Worm (Caenorhabditis elegans) whole organism, L1 larva: Measurements from ENCODE around the gene F19G12.4.
"Not testable (repeated sequence)": the region's sequence is repeated elsewhere in the genome, so short reads cannot be mapped to it uniquely, and the experiment has no call there.

Source experiments
- F16B12.6 ChIP-seq: fragments of 150-350 bp; optimal IDR thresholded peaks from 2 replicates; lab custom pipeline; 2014; ENCODE audit warnings: missing biosample characterization, missing genetic modification characterization
- alr-1 ChIP-seq: fragments of 200-800 bp; sonication (Bioruptor generic); optimal IDR thresholded peaks from 2 replicates; lab custom pipeline; 2018; ENCODE audit warnings: borderline replicate concordance, mild to moderate bottlenecking, missing genetic modification characterization, missing compliant biosample characterization
- ama-1 ChIP-seq: fragments of 150-350 bp; optimal IDR thresholded peaks from 2 replicates; lab custom pipeline; 2014
- blmp-1 ChIP-seq: fragments of 150-350 bp; optimal IDR thresholded peaks from 2 replicates; lab custom pipeline; 2014; ENCODE audit warnings: missing biosample characterization, missing genetic modification characterization
- ceh-8 ChIP-seq: fragments of 200-800 bp; sonication (Bioruptor generic); optimal IDR thresholded peaks from 2 replicates; lab custom pipeline; 2018; ENCODE audit warnings: mild to moderate bottlenecking, missing genetic modification characterization, moderate library complexity, missing compliant biosample characterization
- ceh-82 ChIP-seq, 3 experiments: fragments of 150-350 bp in 1 of 3; sonication (generic microtip) in 2 of 3; optimal IDR thresholded peaks; 2 replicates each; lab custom pipeline; 2014 to 2017; ENCODE audit warnings: missing biosample characterization in 3 of 3, missing genetic modification characterization in 3 of 3
- dsc-1 ChIP-seq: sonication (generic microtip); optimal IDR thresholded peaks from 2 replicates; lab custom pipeline; 2016; ENCODE audit warnings: mild to moderate bottlenecking, missing genetic modification characterization, missing compliant biosample characterization
- efl-1 ChIP-seq, 4 experiments: fragments of 150-350 bp; optimal IDR thresholded peaks in 3 of 4; peaks in 1 of 4; 1 replicate in 1 of 4; 2 replicates in 3 of 4; lab custom pipeline; 2014; ENCODE audit warnings: missing biosample characterization in 2 of 4, missing genetic modification characterization in 2 of 4, missing genetic modification reagents in 2 of 4
- efl-3 ChIP-seq: fragments of 200-800 bp; sonication (Bioruptor generic); optimal IDR thresholded peaks from 2 replicates; lab custom pipeline; 2018; ENCODE audit warnings: mild to moderate bottlenecking, missing genetic modification characterization, missing compliant biosample characterization
- elt-3 ChIP-seq, 6 experiments: fragments of 150-350 bp in 1 of 6; sonication (generic microtip); optimal IDR thresholded peaks; 2 replicates each; lab custom pipeline; 2017 to 2018; ENCODE audit warnings: missing biosample characterization in 6 of 6, missing genetic modification characterization in 6 of 6, inconsistent platforms in 1 of 6
- fkh-10 ChIP-seq: sonication (generic microtip); optimal IDR thresholded peaks from 2 replicates; lab custom pipeline; 2017; ENCODE audit warnings: missing biosample characterization, missing genetic modification reagents, missing genetic modification characterization
- fkh-8 ChIP-seq: sonication (generic microtip); optimal IDR thresholded peaks from 2 replicates; lab custom pipeline; 2016; ENCODE audit warnings: mild to moderate bottlenecking, missing genetic modification characterization, missing compliant biosample characterization
- grh-1 ChIP-seq: fragments of 200-800 bp; sonication (Bioruptor generic); IDR thresholded peaks from 2 replicates; pipeline ENCODE4 v1.3.6; 2022; ENCODE audit warnings: missing genetic modification reagents, missing genetic modification characterization, missing compliant biosample characterization
- hpl-2 ChIP-seq: fragments of 150-350 bp; optimal IDR thresholded peaks from 2 replicates; lab custom pipeline; 2014; ENCODE audit warnings: missing biosample characterization, missing genetic modification reagents, missing genetic modification characterization
- irx-1 ChIP-seq: sonication (generic microtip); optimal IDR thresholded peaks from 2 replicates; lab custom pipeline; 2016; ENCODE audit warnings: missing genetic modification characterization, missing compliant biosample characterization
- isw-1 ChIP-seq: fragments of 200-800 bp; sonication (Bioruptor generic); IDR thresholded peaks from 2 replicates; pipeline ENCODE4 v1.3.6; 2022; ENCODE audit warnings: missing genetic modification characterization, missing compliant biosample characterization
- jun-1 ChIP-seq: fragments of 150-350 bp; optimal IDR thresholded peaks from 2 replicates; lab custom pipeline; 2014; ENCODE audit warnings: missing biosample characterization, missing genetic modification reagents, missing genetic modification characterization
- mab-9 ChIP-seq: fragments of 200-800 bp; sonication (Bioruptor generic); IDR thresholded peaks from 2 replicates; pipeline ENCODE4 v1.3.6; 2022; ENCODE audit warnings: missing genetic modification reagents, missing genetic modification characterization, missing compliant biosample characterization
- mep-1 ChIP-seq: fragments of 150-350 bp; optimal IDR thresholded peaks from 2 replicates; lab custom pipeline; 2014; ENCODE audit warnings: missing biosample characterization, missing genetic modification characterization
- nhr-11 ChIP-seq: fragments of 150-350 bp; optimal IDR thresholded peaks from 2 replicates; lab custom pipeline; 2014; ENCODE audit warnings: missing biosample characterization, missing genetic modification characterization
- nhr-19 ChIP-seq: fragments of 200-800 bp; sonication (Bioruptor generic); conservative IDR thresholded peaks from 2 replicates; pipeline ENCODE4 v1.3.6; 2022; ENCODE audit warnings: missing genetic modification characterization, missing compliant biosample characterization
- nhr-237 ChIP-seq: fragments of 150-350 bp; optimal IDR thresholded peaks from 2 replicates; lab custom pipeline; 2014; ENCODE audit warnings: missing biosample characterization, missing genetic modification characterization
- nhr-47 ChIP-seq: sonication (generic microtip); optimal IDR thresholded peaks from 2 replicates; lab custom pipeline; 2016; ENCODE audit warnings: mild to moderate bottlenecking, missing genetic modification characterization, moderate library complexity, missing compliant biosample characterization
- nhr-84 ChIP-seq: sonication (generic microtip); optimal IDR thresholded peaks from 2 replicates; lab custom pipeline; 2017; ENCODE audit warnings: missing biosample characterization, missing genetic modification characterization
- pax-3 ChIP-seq: fragments of 200-800 bp; sonication (Bioruptor generic); optimal IDR thresholded peaks from 2 replicates; lab custom pipeline; 2018; ENCODE audit warnings: mild to moderate bottlenecking, missing genetic modification characterization, moderate library complexity, missing compliant biosample characterization
- rnt-1 ChIP-seq: sonication (generic microtip); optimal IDR thresholded peaks from 2 replicates; lab custom pipeline; 2016; ENCODE audit warnings: mild to moderate bottlenecking, missing genetic modification characterization, moderate library complexity, missing compliant biosample characterization
- skn-1 ChIP-seq: fragments of 150-350 bp; optimal IDR thresholded peaks from 2 replicates; lab custom pipeline; 2014; ENCODE audit warnings: missing biosample characterization, missing genetic modification characterization
- snpc-4 ChIP-seq: fragments of 150-350 bp; optimal IDR thresholded peaks from 2 replicates; lab custom pipeline; 2014; ENCODE audit warnings: missing biosample characterization, missing genetic modification characterization
- snu-23 ChIP-seq: sonication (generic microtip); optimal IDR thresholded peaks from 2 replicates; lab custom pipeline; 2016; ENCODE audit warnings: missing genetic modification characterization, missing compliant biosample characterization
- sox-4 ChIP-seq: sonication (generic microtip); optimal IDR thresholded peaks from 2 replicates; lab custom pipeline; 2016; ENCODE audit warnings: missing genetic modification characterization, missing compliant biosample characterization
- sup-37 ChIP-seq: fragments of 200-800 bp; sonication (Bioruptor generic); optimal IDR thresholded peaks from 2 replicates; lab custom pipeline; 2018; ENCODE audit warnings: mild to moderate bottlenecking, missing genetic modification characterization, missing compliant biosample characterization
- swsn-7 ChIP-seq: sonication (generic microtip); optimal IDR thresholded peaks from 2 replicates; lab custom pipeline; 2016; ENCODE audit warnings: missing genetic modification characterization, missing compliant biosample characterization
- tbx-2 ChIP-seq: sonication (generic microtip); optimal IDR thresholded peaks from 2 replicates; lab custom pipeline; 2016; ENCODE audit warnings: missing genetic modification characterization, missing compliant biosample characterization
- unc-30 ChIP-seq: sonication (generic microtip); optimal IDR thresholded peaks from 2 replicates; lab custom pipeline; 2017; ENCODE audit warnings: missing biosample characterization, missing genetic modification characterization
- unc-86 ChIP-seq: sonication (generic microtip); optimal IDR thresholded peaks from 2 replicates; lab custom pipeline; 2016; ENCODE audit warnings: missing genetic modification characterization, missing compliant biosample characterization
- ztf-4 ChIP-seq: fragments of 150-350 bp; optimal IDR thresholded peaks from 2 replicates; lab custom pipeline; 2014; ENCODE audit warnings: missing biosample characterization, missing genetic modification characterization

Gene F19G12.4

ce11 chrX:1420524-1420923, 3.4 kb downstream of the F19G12.4 start:
- TF ChIP-seq nhr-47 (tag; lab: Kevin White, UChicago) (no peak), sox-4 (tag; lab: Kevin White, UChicago) (no peak), ztf-4 (no peak), pax-3 (tag; lab: Kevin White, UChicago) (no peak), elt-3 (tag; optimal IDR thresholded peaks at IDR 0.05; lab: Kevin White, UChicago) (peak in 1 of 6 experiments; percentile 30), alr-1 (no peak), snpc-4 (tag; lab: Kevin White, UChicago) (no peak), nhr-11 (tag; lab: Kevin White, UChicago) (no peak), sup-37 (no peak), fkh-10 (GFP tag; lab: Kevin White, UChicago) (no peak), skn-1 (tag; lab: Kevin White, UChicago) (peak; percentile 100), irx-1 (tag; lab: Kevin White, UChicago) (no peak), isw-1 (GFP tag; lab: Robert Waterston, UW) (no peak), unc-86 (tag; lab: Kevin White, UChicago) (no peak), nhr-237 (tag; lab: Kevin White, UChicago) (no peak), rnt-1 (no peak), ama-1 (no peak)

DNA sequence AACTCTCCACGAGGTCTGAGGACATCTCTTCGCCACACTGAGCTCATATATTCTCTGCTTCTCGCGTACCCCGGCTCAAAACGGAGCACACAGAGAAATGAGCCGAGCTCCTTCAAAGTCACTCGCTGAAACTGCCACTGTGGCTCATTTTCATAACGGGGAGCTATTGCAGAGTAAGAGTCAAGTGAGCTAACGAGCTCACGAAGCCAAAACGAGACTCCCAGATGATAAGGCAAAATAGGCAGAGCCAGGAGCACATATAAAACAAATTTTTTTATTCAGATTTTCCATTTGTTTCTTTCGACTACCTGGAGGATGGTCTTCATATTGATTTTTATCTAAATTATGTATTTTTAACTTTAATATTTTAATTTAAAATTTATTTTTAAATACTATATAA, 7.4 kb downstream of the F19G12.4 start, which contains the start of gene F19G12.3:
F19G12.3 (plus strand) TSS at position 301 of the 400 bp plus-strand sequence.
- TF ChIP-seq fkh-8 (tag; lab: Kevin White, UChicago): peak; percentile 7
- peak; percentile 42 for TF ChIP-seq skn-1 (tag; lab: Kevin White, UChicago)
- no peak for TF ChIP-seq F16B12.6 (tag; lab: Kevin White, UChicago)
- no peak for TF ChIP-seq ceh-8 (GFP tag; lab: Kevin White, UChicago)
- TF ChIP-seq unc-30 (tag; lab: Kevin White, UChicago): no peak
- no peak for TF ChIP-seq fkh-10 (GFP tag; lab: Kevin White, UChicago)
- no peak for TF ChIP-seq swsn-7 (tag; lab: Kevin White, UChicago)
- TF ChIP-seq nhr-84: no peak

DNA sequence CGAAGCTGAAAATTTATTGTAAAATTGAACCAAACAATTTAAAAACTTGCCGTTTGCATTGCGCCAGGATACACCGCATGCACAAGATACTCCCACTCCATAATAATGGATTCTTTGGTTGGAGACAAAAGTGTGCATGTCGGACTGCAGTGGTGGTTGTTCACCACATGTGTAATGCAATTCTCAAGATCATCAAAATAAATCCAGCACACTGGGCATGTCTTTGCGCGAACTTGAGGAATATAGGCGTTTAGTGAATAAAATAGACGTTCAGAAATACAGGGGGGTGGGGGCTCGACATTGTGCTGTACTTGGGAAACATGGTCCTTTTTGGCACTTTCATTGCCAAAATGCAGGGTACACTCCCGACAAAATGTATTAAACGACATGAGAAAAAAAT, 9.3 kb downstream of the F19G12.4 start, which contains the start of gene F19G12.11:
F19G12.11 (minus strand) TSS at position 101 of the 400 bp plus-strand sequence.
- TF ChIP-seq hpl-2 (GFP tag; lab: Kevin White, UChicago): no peak

- not testable (repeated sequence) for TF ChIP-seq ceh-82 (tag; optimal IDR thresholded peaks at IDR 0.05; lab: Kevin White, UChicago); blmp-1 (tag; lab: Kevin White, UChicago); mab-9 (GFP tag; lab: Robert Waterston, UW)
These were observed 13.6 kb downstream of the F19G12.4 start, which contains the start of gene F19G12.1 for ce11 chrX:1430707-1431106. TSS of gene F19G12.1 (plus strand) at chrX:1431007.

- TF ChIP-seq jun-1 (tag; lab: Kevin White, UChicago) (peak; percentile 1), nhr-47 (tag; lab: Kevin White, UChicago) (peak; percentile 68), fkh-8 (tag; lab: Kevin White, UChicago) (peak; percentile 43), rnt-1 (peak; percentile 9), dsc-1 (tag; lab: Kevin White, UChicago) (peak; percentile 53), ceh-82 (tag; optimal IDR thresholded peaks at IDR 0.05; lab: Kevin White, UChicago) (peak; percentile 10 to 57 (median 21)), efl-3 (GFP tag; lab: Kevin White, UChicago) (no peak), skn-1 (tag; lab: Kevin White, UChicago) (peak; percentile 22), nhr-19 (GFP tag; lab: Robert Waterston, UW) (no peak; the same call in 1 of the 2 replicates), tbx-2 (peak; percentile 11), efl-1 (optimal IDR thresholded peaks at IDR 0.05; lab: Kevin White, UChicago) (peak in 1 of 2 experiments; percentile 17), efl-1 (GFP tag; optimal IDR thresholded peaks at IDR 0.05 in 1 of 2; lab: Kevin White, UChicago) (peak in 1 of 2 experiments; percentile 70), grh-1 (GFP tag; lab: Robert Waterston, UW) (no peak), ceh-8 (GFP tag; lab: Kevin White, UChicago) (no peak), snu-23 (GFP tag; lab: Kevin White, UChicago) (peak; percentile 18), mep-1 (peak; percentile 4), fkh-10 (GFP tag; lab: Kevin White, UChicago) (peak; percentile 55)
These were observed 20.0 kb downstream of the F19G12.4 start for ce11 chrX:1437097-1437496.
